Worm (Caenorhabditis elegans) whole organism, L2 larva: ENCODE results near the gene Y17G7B.22.
A peak's percentile ranks its signal among the peaks of the same experiment; 100 is the strongest.

Experiments
- C34F6.9 ChIP-seq: fragments of 150-350 bp; optimal IDR thresholded peaks from 2 replicates; lab custom pipeline; 2014; ENCODE audit warnings: missing biosample characterization, missing genetic modification characterization
- F13H6.1 ChIP-seq: sonication (generic microtip); optimal IDR thresholded peaks from 2 replicates; lab custom pipeline; 2016; ENCODE audit warnings: missing genetic modification characterization, missing compliant biosample characterization
- R02D3.7 ChIP-seq: fragments of 150-350 bp; optimal IDR thresholded peaks from 2 replicates; lab custom pipeline; 2014; ENCODE audit warnings: missing biosample characterization, missing genetic modification characterization
- Y55F3AM.14 ChIP-seq: fragments of 200-800 bp; sonication (Bioruptor generic); optimal IDR thresholded peaks from 2 replicates; lab custom pipeline; 2018; ENCODE audit warnings: mild to moderate bottlenecking, missing genetic modification characterization, missing compliant biosample characterization
- ZK546.5 ChIP-seq: sonication (generic microtip); optimal IDR thresholded peaks from 2 replicates; lab custom pipeline; 2017; ENCODE audit warnings: missing biosample characterization, missing genetic modification characterization
- alr-1 ChIP-seq: fragments of 150-350 bp; optimal IDR thresholded peaks from 2 replicates; lab custom pipeline; 2014; ENCODE audit warnings: missing biosample characterization, missing genetic modification characterization
- aly-2 ChIP-seq: fragments of 150-350 bp; optimal IDR thresholded peaks from 2 replicates; lab custom pipeline; 2014; ENCODE audit warnings: missing biosample characterization, missing genetic modification characterization
- ama-1 ChIP-seq: fragments of 150-350 bp; optimal IDR thresholded peaks from 2 replicates; lab custom pipeline; 2018; ENCODE audit warnings: inconsistent platforms
- blmp-1 ChIP-seq: sonication (generic microtip); optimal IDR thresholded peaks from 2 replicates; lab custom pipeline; 2017; ENCODE audit warnings: missing genetic modification characterization, mild to moderate bottlenecking, missing compliant biosample characterization, antibody characterized with exemption, moderate library complexity; ENCODE audit not compliant: insufficient read depth
- ceh-16 ChIP-seq: fragments of 150-350 bp; optimal IDR thresholded peaks from 2 replicates; lab custom pipeline; 2014; ENCODE audit warnings: missing biosample characterization, missing genetic modification characterization
- ceh-82 ChIP-seq: fragments of 150-350 bp; optimal IDR thresholded peaks from 2 replicates; lab custom pipeline; 2014; ENCODE audit warnings: missing biosample characterization, missing genetic modification characterization
- crh-2 ChIP-seq: sonication (generic microtip); optimal IDR thresholded peaks from 2 replicates; lab custom pipeline; 2017; ENCODE audit warnings: missing biosample characterization, missing genetic modification characterization
- dmd-4 ChIP-seq: sonication (generic microtip); optimal IDR thresholded peaks from 2 replicates; lab custom pipeline; 2017; ENCODE audit warnings: missing biosample characterization, missing genetic modification characterization
- egl-27 ChIP-seq: sonication (generic microtip); optimal IDR thresholded peaks from 3 replicates; lab custom pipeline; 2017; ENCODE audit warnings: missing biosample characterization, missing genetic modification reagents, missing genetic modification characterization
- elt-1 ChIP-seq: fragments of 150-350 bp; optimal IDR thresholded peaks from 2 replicates; lab custom pipeline; 2014; ENCODE audit warnings: missing biosample characterization, missing genetic modification characterization
- elt-3 ChIP-seq: sonication (generic microtip); optimal IDR thresholded peaks from 2 replicates; lab custom pipeline; 2017; ENCODE audit warnings: missing biosample characterization, missing genetic modification characterization
- fos-1 ChIP-seq: fragments of 150-350 bp; optimal IDR thresholded peaks from 2 replicates; lab custom pipeline; 2014; ENCODE audit warnings: missing biosample characterization, missing genetic modification characterization
- gmeb-1 ChIP-seq: fragments of 150-350 bp; optimal IDR thresholded peaks from 2 replicates; lab custom pipeline; 2014; ENCODE audit warnings: missing biosample characterization, missing genetic modification characterization
- lin-11 ChIP-seq: fragments of 150-350 bp; sonication (generic microtip); optimal IDR thresholded peaks from 2 replicates; lab custom pipeline; 2014; ENCODE audit warnings: missing biosample characterization, missing genetic modification characterization, inconsistent platforms, mixed read lengths
- lin-13 ChIP-seq: fragments of 150-350 bp; optimal IDR thresholded peaks from 2 replicates; lab custom pipeline; 2014; ENCODE audit warnings: missing biosample characterization, missing genetic modification reagents, missing genetic modification characterization
- lin-39 ChIP-seq: fragments of 150-350 bp; optimal IDR thresholded peaks from 2 replicates; lab custom pipeline; 2014; ENCODE audit warnings: missing biosample characterization, missing genetic modification reagents, missing genetic modification characterization
- lsy-2 ChIP-seq, 2 experiments: fragments of 150-350 bp in 1 of 2; sonication (generic microtip) in 1 of 2; optimal IDR thresholded peaks; 2 replicates each; lab custom pipeline; 2014 to 2017; ENCODE audit warnings: missing biosample characterization in 2 of 2, missing genetic modification characterization in 2 of 2
- mab-5 ChIP-seq: fragments of 150-350 bp; optimal IDR thresholded peaks from 2 replicates; lab custom pipeline; 2014; ENCODE audit warnings: missing biosample characterization, missing genetic modification characterization
- mbf-1 ChIP-seq: sonication (generic microtip); optimal IDR thresholded peaks from 2 replicates; lab custom pipeline; 2017; ENCODE audit warnings: missing biosample characterization, missing genetic modification characterization
- mdl-1 ChIP-seq, 2 experiments: fragments of 150-350 bp in 1 of 2; sonication (generic microtip) in 1 of 2; optimal IDR thresholded peaks; 2 replicates each; lab custom pipeline; 2017; ENCODE audit warnings: missing biosample characterization in 2 of 2, missing genetic modification characterization in 2 of 2
- nhr-10 ChIP-seq: sonication (generic microtip); optimal IDR thresholded peaks from 2 replicates; lab custom pipeline; 2017; ENCODE audit warnings: missing biosample characterization, missing genetic modification characterization
- nhr-11 ChIP-seq: fragments of 150-350 bp; optimal IDR thresholded peaks from 2 replicates; lab custom pipeline; 2014; ENCODE audit warnings: missing biosample characterization, missing genetic modification characterization
- nhr-12 ChIP-seq: fragments of 150-350 bp; optimal IDR thresholded peaks from 2 replicates; lab custom pipeline; 2014; ENCODE audit warnings: missing biosample characterization, missing genetic modification characterization
- nhr-129 ChIP-seq: fragments of 150-350 bp; optimal IDR thresholded peaks from 2 replicates; lab custom pipeline; 2014; ENCODE audit warnings: missing biosample characterization, missing genetic modification characterization
- nhr-21 ChIP-seq: fragments of 150-350 bp; optimal IDR thresholded peaks from 2 replicates; lab custom pipeline; 2014; ENCODE audit warnings: missing biosample characterization, missing genetic modification characterization
- nhr-23 ChIP-seq: fragments of 150-350 bp; optimal IDR thresholded peaks from 2 replicates; lab custom pipeline; 2014; ENCODE audit warnings: missing biosample characterization, missing genetic modification reagents, missing genetic modification characterization
- nhr-237 ChIP-seq: fragments of 150-350 bp; optimal IDR thresholded peaks from 2 replicates; lab custom pipeline; 2014; ENCODE audit warnings: missing biosample characterization, missing genetic modification characterization
- nhr-25 ChIP-seq: fragments of 150-350 bp; sonication (generic microtip); optimal IDR thresholded peaks from 3 replicates; lab custom pipeline; 2014; ENCODE audit warnings: missing biosample characterization, missing genetic modification characterization
- nhr-6 ChIP-seq: fragments of 150-350 bp; optimal IDR thresholded peaks from 2 replicates; lab custom pipeline; 2014; ENCODE audit warnings: missing biosample characterization, missing genetic modification characterization
- nhr-77 ChIP-seq: fragments of 150-350 bp; optimal IDR thresholded peaks from 2 replicates; lab custom pipeline; 2014; ENCODE audit warnings: missing biosample characterization, missing genetic modification characterization
- peb-1 ChIP-seq: fragments of 150-350 bp; optimal IDR thresholded peaks from 2 replicates; lab custom pipeline; 2014; ENCODE audit warnings: missing biosample characterization, missing genetic modification characterization
- sem-4 ChIP-seq: fragments of 150-350 bp; optimal IDR thresholded peaks from 2 replicates; lab custom pipeline; 2014; ENCODE audit warnings: missing biosample characterization, missing genetic modification reagents, missing genetic modification characterization
- skn-1 ChIP-seq: sonication (generic microtip); optimal IDR thresholded peaks from 2 replicates; lab custom pipeline; 2017; ENCODE audit warnings: missing biosample characterization, missing genetic modification characterization
- sma-3 ChIP-seq: sonication (generic microtip); optimal IDR thresholded peaks from 2 replicates; lab custom pipeline; 2016; ENCODE audit warnings: missing genetic modification reagents, missing genetic modification characterization, missing compliant biosample characterization
- sma-9 ChIP-seq, 2 experiments: fragments of 150-350 bp in 1 of 2; sonication (generic microtip) in 1 of 2; optimal IDR thresholded peaks; 2 replicates each; lab custom pipeline; 2014 to 2016; ENCODE audit warnings: missing genetic modification characterization in 2 of 2, mild to moderate bottlenecking in 1 of 2, missing biosample characterization in 1 of 2, missing compliant biosample characterization in 1 of 2, missing genetic modification reagents in 1 of 2, moderate library complexity in 1 of 2
- snpc-4 ChIP-seq: fragments of 150-350 bp; optimal IDR thresholded peaks from 2 replicates; lab custom pipeline; 2014; ENCODE audit warnings: missing biosample characterization, missing genetic modification characterization
- unc-39 ChIP-seq: fragments of 150-350 bp; optimal IDR thresholded peaks from 2 replicates; lab custom pipeline; 2014; ENCODE audit warnings: missing biosample characterization, missing genetic modification characterization
- unc-55 ChIP-seq: fragments of 150-350 bp; sonication (generic microtip); optimal IDR thresholded peaks from 3 replicates; lab custom pipeline; 2014; ENCODE audit warnings: missing biosample characterization, missing genetic modification reagents, missing genetic modification characterization
- unc-62 ChIP-seq: fragments of 150-350 bp; optimal IDR thresholded peaks from 2 replicates; lab custom pipeline; 2014; ENCODE audit warnings: missing biosample characterization, missing genetic modification reagents, missing genetic modification characterization
- zag-1 ChIP-seq: fragments of 150-350 bp; optimal IDR thresholded peaks from 2 replicates; lab custom pipeline; 2014; ENCODE audit warnings: missing biosample characterization, missing genetic modification characterization
- ztf-1 ChIP-seq: fragments of 200-800 bp; sonication (Bioruptor generic); conservative IDR thresholded peaks from 2 replicates; pipeline ENCODE4 v1.3.6; 2022; ENCODE audit warnings: missing genetic modification characterization, missing compliant biosample characterization
- ztf-11 ChIP-seq: sonication (generic microtip); optimal IDR thresholded peaks from 2 replicates; lab custom pipeline; 2017; ENCODE audit warnings: missing biosample characterization, missing genetic modification characterization
- ztf-4 ChIP-seq: fragments of 150-350 bp; optimal IDR thresholded peaks from 2 replicates; lab custom pipeline; 2014; ENCODE audit warnings: missing biosample characterization, missing genetic modification characterization

Y17G7B.22 gene

DNA sequence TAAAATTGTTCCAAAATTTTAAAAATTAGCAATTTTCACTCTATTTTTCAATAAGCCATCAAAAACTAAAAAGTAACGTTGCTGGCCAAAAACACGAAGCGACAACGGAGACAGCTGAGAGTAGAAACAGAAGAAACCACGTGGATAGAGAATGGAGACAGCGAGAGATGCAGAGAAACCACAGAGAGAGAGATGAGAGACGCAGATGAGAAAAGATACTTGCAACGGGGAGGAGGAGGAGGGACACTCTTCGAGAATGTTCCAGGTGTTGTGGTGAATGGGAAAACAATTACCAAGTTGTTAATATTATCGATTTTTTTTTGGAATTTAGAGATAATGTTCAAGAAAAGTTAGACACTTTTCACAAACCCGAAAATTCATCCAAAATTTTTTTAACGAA, 34.5 kb downstream of the Y17G7B.22 start (continued):
- TF ChIP-seq mab-5 (tag; lab: Kevin White, UChicago) (peak; percentile 85), F13H6.1 (tag; lab: Kevin White, UChicago) (peak; percentile 94), unc-39 (no peak), nhr-129 (tag; lab: Kevin White, UChicago) (peak; percentile 95), elt-1 (tag; lab: Kevin White, UChicago) (no peak), unc-62 (GFP tag; lab: Kevin White, UChicago) (no peak), blmp-1 (tag; lab: Kevin White, UChicago) (peak; percentile 78)

DNA sequence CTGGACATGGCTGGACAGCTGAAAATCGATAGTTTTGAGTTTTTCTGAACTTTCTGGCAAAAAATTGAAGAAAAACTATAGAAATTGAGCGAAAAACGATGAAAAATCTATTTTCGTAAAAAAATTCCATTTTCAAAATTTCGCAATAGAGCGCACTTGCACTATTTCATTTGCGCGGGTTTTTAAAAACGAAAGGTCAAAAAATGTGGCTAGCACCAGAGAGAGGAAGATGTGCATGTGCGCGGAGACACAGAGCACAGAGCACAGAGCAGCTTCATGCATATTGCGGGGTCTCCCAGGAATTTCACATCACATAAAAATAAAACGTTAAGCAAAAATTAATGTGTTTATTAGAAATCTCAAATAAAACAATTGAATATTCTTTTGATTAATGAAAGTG, 40.0 kb downstream of the Y17G7B.22 start, which contains the start of gene Y17G7B.18:
Gene Y17G7B.18 (minus strand): TSS at position 18 of the 400 bp plus-strand sequence.
- TF ChIP-seq ceh-82 (no peak), gmeb-1 (tag; lab: Kevin White, UChicago) (peak; percentile 96), mbf-1 (tag; lab: Kevin White, UChicago) (no peak), skn-1 (tag; lab: Kevin White, UChicago) (no peak), nhr-237 (tag; lab: Kevin White, UChicago) (no peak), elt-3 (tag; lab: Kevin White, UChicago) (no peak), mab-5 (tag; lab: Kevin White, UChicago) (peak; percentile 28), lin-11 (no peak), nhr-11 (tag; lab: Kevin White, UChicago) (no peak), elt-1 (tag; lab: Kevin White, UChicago) (no peak), lin-39 (tag; lab: Kevin White, UChicago) (no peak), unc-62 (GFP tag; lab: Kevin White, UChicago) (no peak), ztf-1 (GFP tag; lab: Robert Waterston, UW) (no peak), peb-1 (tag; lab: Kevin White, UChicago) (no peak), aly-2 (tag; lab: Kevin White, UChicago) (no peak), R02D3.7 (peak; percentile 25), blmp-1 (tag; lab: Kevin White, UChicago) (no peak), sem-4 (tag; lab: Kevin White, UChicago) (peak; percentile 22), ztf-4 (tag; lab: Kevin White, UChicago) (no peak), egl-27 (peak; percentile 56), nhr-6 (peak; percentile 35), nhr-21 (tag; lab: Kevin White, UChicago) (peak; percentile 35), sma-9 (GFP tag; optimal IDR thresholded peaks at IDR 0.05; lab: Kevin White, UChicago) (no peak), sma-9 (tag; optimal IDR thresholded peaks at IDR 0.05; lab: Kevin White, UChicago) (no peak), alr-1 (no peak), ZK546.5 (no peak), C34F6.9 (tag; lab: Kevin White, UChicago) (peak; percentile 90), F13H6.1 (tag; lab: Kevin White, UChicago) (peak; percentile 34), sma-3 (peak; percentile 18), nhr-10 (no peak), nhr-12 (tag; lab: Kevin White, UChicago) (no peak), ztf-11 (tag; lab: Kevin White, UChicago) (no peak), lin-13 (GFP tag; lab: Kevin White, UChicago) (peak; percentile 69), ama-1 (lab: Kevin White, UChicago) (no peak), nhr-129 (tag; lab: Kevin White, UChicago) (peak; percentile 62), unc-39 (no peak), ceh-16 (tag; lab: Kevin White, UChicago) (no peak), fos-1 (peak; percentile 8), crh-2 (tag; lab: Kevin White, UChicago) (peak; percentile 68), mdl-1 (tag; optimal IDR thresholded peaks at IDR 0.05; lab: Kevin White, UChicago) (peak in 1 of 2 experiments; percentile 57), dmd-4 (tag; lab: Kevin White, UChicago) (no peak), zag-1 (tag; lab: Kevin White, UChicago) (no peak), snpc-4 (peak; percentile 64), nhr-77 (tag; lab: Kevin White, UChicago) (no peak), lsy-2 (tag; optimal IDR thresholded peaks at IDR 0.05; lab: Kevin White, UChicago) (peak; percentile 72 to 83), unc-55 (GFP tag; lab: Kevin White, UChicago) (peak; percentile 93), Y55F3AM.14 (GFP tag; lab: Kevin White, UChicago) (no peak), nhr-25 (tag; lab: Kevin White, UChicago) (peak; percentile 32), nhr-23 (tag; lab: Kevin White, UChicago) (no peak)
